Fruit fly (Drosophila melanogaster) whole organism, embryonic: ENCODE data around the gene RabX5.

ENCODE experiments used
- ATbp ChIP-seq: fragments of 200-800 bp; sonication (Bioruptor generic); optimal IDR thresholded peaks from 2 replicates; lab custom pipeline; 2017; ENCODE audit warnings: missing biosample characterization, mild to moderate bottlenecking, missing genetic modification characterization, missing genetic modification reagents
- Adf1 ChIP-seq: fragments of 200-800 bp; sonication (Bioruptor generic); IDR thresholded peaks from 2 replicates; pipeline ENCODE4 v1.3.6; 2022; ENCODE audit warnings: missing biosample characterization, missing genetic modification characterization
- CG10209 ChIP-seq: fragments of 200-800 bp; sonication (Bioruptor generic); optimal IDR thresholded peaks from 3 replicates; lab custom pipeline; 2017; ENCODE audit warnings: missing biosample characterization, mild to moderate bottlenecking, missing genetic modification characterization, missing genetic modification reagents
- CG10654 ChIP-seq: fragments of 200-800 bp; sonication (Bioruptor generic); optimal IDR thresholded peaks from 2 replicates; lab custom pipeline; 2016; ENCODE audit warnings: missing biosample characterization, missing genetic modification characterization
- CG10959 ChIP-seq: fragments of 200-800 bp; sonication (Bioruptor generic); IDR thresholded peaks from 2 replicates; pipeline ENCODE4 v1.3.6; 2022; ENCODE audit warnings: missing biosample characterization, missing genetic modification characterization
- CG11085 ChIP-seq: fragments of 200-800 bp; sonication (Bioruptor generic); IDR thresholded peaks from 2 replicates; pipeline ENCODE4 v1.3.6; 2022; ENCODE audit warnings: missing biosample characterization, missing genetic modification characterization
- CG11560 ChIP-seq: fragments of 200-800 bp; sonication (Bioruptor generic); IDR thresholded peaks from 3 replicates; pipeline ENCODE4 v1.3.6; 2022; ENCODE audit warnings: missing biosample characterization, missing genetic modification characterization
- CG12659 ChIP-seq: fragments of 200-800 bp; sonication (Bioruptor generic); optimal IDR thresholded peaks from 3 replicates; lab custom pipeline; 2017; ENCODE audit warnings: mild to moderate bottlenecking, missing biosample characterization, missing genetic modification reagents, missing genetic modification characterization
- CG14050 ChIP-seq: fragments of 200-800 bp; sonication (Bioruptor generic); IDR thresholded peaks from 3 replicates; pipeline ENCODE4 v1.3.6; 2022; ENCODE audit warnings: missing biosample characterization, missing genetic modification characterization
- CG14667 ChIP-seq: fragments of 200-800 bp; sonication (Bioruptor generic); IDR thresholded peaks from 2 replicates; pipeline ENCODE4 v1.3.6; 2022; ENCODE audit warnings: missing biosample characterization, missing genetic modification characterization
- CG14965 ChIP-seq: fragments of 200-800 bp; sonication (Bioruptor generic); optimal IDR thresholded peaks from 2 replicates; lab custom pipeline; 2016; ENCODE audit warnings: missing biosample characterization, missing genetic modification characterization, borderline replicate concordance
- CG16863 ChIP-seq: fragments of 200-800 bp; sonication (Bioruptor generic); optimal IDR thresholded peaks from 3 replicates; lab custom pipeline; 2016; ENCODE audit warnings: missing biosample characterization, missing genetic modification characterization
- CG17829 ChIP-seq: fragments of 200-800 bp; optimal IDR thresholded peaks from 2 replicates; lab custom pipeline; 2019; ENCODE audit warnings: missing biosample characterization, mild to moderate bottlenecking, missing genetic modification characterization, moderate library complexity
- CG17912 ChIP-seq: fragments of 200-800 bp; sonication (Bioruptor generic); optimal IDR thresholded peaks from 2 replicates; lab custom pipeline; 2018; ENCODE audit warnings: missing biosample characterization, mild to moderate bottlenecking, missing genetic modification characterization
- CG2199 ChIP-seq: fragments of 200-800 bp; sonication (Bioruptor generic); IDR thresholded peaks from 3 replicates; pipeline ENCODE4 v1.3.6; 2022; ENCODE audit warnings: missing biosample characterization, missing genetic modification characterization
- CG2875 ChIP-seq: fragments of 200-800 bp; sonication (Bioruptor generic); optimal IDR thresholded peaks from 2 replicates; lab custom pipeline; 2017; ENCODE audit warnings: missing biosample characterization, mild to moderate bottlenecking, missing genetic modification characterization, missing genetic modification reagents
- CG4282 ChIP-seq: fragments of 200-800 bp; sonication (Bioruptor generic); optimal IDR thresholded peaks from 2 replicates; lab custom pipeline; 2016; ENCODE audit warnings: missing biosample characterization, missing genetic modification characterization
- CG43689 ChIP-seq: fragments of 200-800 bp; sonication (Bioruptor generic); IDR thresholded peaks from 2 replicates; pipeline ENCODE4 v1.3.6; 2022; ENCODE audit warnings: missing biosample characterization, missing genetic modification characterization
- CG5953 ChIP-seq: fragments of 200-800 bp; sonication (Bioruptor generic); IDR thresholded peaks from 2 replicates; pipeline ENCODE4 v1.3.6; 2022; ENCODE audit warnings: missing biosample characterization, missing genetic modification characterization
- CG6765 ChIP-seq: fragments of 200-800 bp; sonication (Bioruptor generic); optimal IDR thresholded peaks from 3 replicates; lab custom pipeline; 2017; ENCODE audit warnings: missing biosample characterization, mild to moderate bottlenecking, missing genetic modification characterization
- CG7271 ChIP-seq: fragments of 200-800 bp; sonication (Bioruptor generic); optimal IDR thresholded peaks from 2 replicates; lab custom pipeline; 2018; ENCODE audit warnings: missing biosample characterization, mild to moderate bottlenecking, missing genetic modification characterization, moderate library complexity
- D19A ChIP-seq: fragments of 200-800 bp; optimal IDR thresholded peaks from 3 replicates; lab custom pipeline; 2019; ENCODE audit warnings: missing biosample characterization, mild to moderate bottlenecking, missing genetic modification characterization, moderate library complexity
- Dad ChIP-seq: fragments of 200-800 bp; sonication (Bioruptor generic); optimal IDR thresholded peaks from 3 replicates; lab custom pipeline; 2016; ENCODE audit warnings: missing biosample characterization, missing genetic modification characterization
- Dll ChIP-seq: fragments of 200-800 bp; sonication (Bioruptor generic); IDR thresholded peaks from 4 replicates; pipeline ENCODE4 v1.3.6; 2022; ENCODE audit warnings: missing biosample characterization, missing genetic modification characterization; ENCODE audit not compliant: partially characterized antibody
- Fer1 ChIP-seq: fragments of 200-800 bp; sonication (Bioruptor generic); optimal IDR thresholded peaks from 2 replicates; lab custom pipeline; 2017; ENCODE audit warnings: missing biosample characterization, mild to moderate bottlenecking, missing genetic modification characterization
- HLH4C ChIP-seq: fragments of 200-800 bp; sonication (Bioruptor generic); IDR thresholded peaks from 3 replicates; pipeline ENCODE4 v1.3.6; 2022; ENCODE audit warnings: missing biosample characterization, missing genetic modification characterization; ENCODE audit not compliant: partially characterized antibody
- Lhr ChIP-seq: fragments of 200-800 bp; sonication (Bioruptor generic); optimal IDR thresholded peaks from 3 replicates; lab custom pipeline; 2017; ENCODE audit warnings: mild to moderate bottlenecking, missing biosample characterization, missing genetic modification reagents, missing genetic modification characterization
- Oaz ChIP-seq: fragments of 200-800 bp; sonication (Bioruptor generic); IDR thresholded peaks from 2 replicates; pipeline ENCODE4 v1.3.6; 2022; ENCODE audit warnings: missing biosample characterization, missing genetic modification characterization
- al ChIP-seq: fragments of 200-800 bp; sonication (Bioruptor generic); IDR thresholded peaks from 2 replicates; pipeline ENCODE4 v1.3.6; 2022; ENCODE audit warnings: missing biosample characterization, missing genetic modification characterization
- ase ChIP-seq: fragments of 200-800 bp; sonication (Bioruptor generic); IDR thresholded peaks from 3 replicates; pipeline ENCODE4 v1.3.6; 2022; ENCODE audit warnings: missing biosample characterization, missing genetic modification characterization
- gcm ChIP-seq: fragments of 200-800 bp; sonication (Bioruptor generic); optimal IDR thresholded peaks from 2 replicates; lab custom pipeline; 2019; ENCODE audit warnings: missing biosample characterization, mild to moderate bottlenecking, missing genetic modification characterization, moderate library complexity
- grn ChIP-seq: fragments of 200-800 bp; sonication (Bioruptor generic); optimal IDR thresholded peaks from 3 replicates; lab custom pipeline; 2017; ENCODE audit warnings: missing biosample characterization, missing genetic modification characterization
- gro ChIP-seq: fragments of 200-800 bp; sonication (Bioruptor generic); optimal IDR thresholded peaks from 2 replicates; lab custom pipeline; 2016; ENCODE audit warnings: missing biosample characterization, missing genetic modification characterization
- lab ChIP-seq: fragments of 200-800 bp; sonication (Bioruptor generic); optimal IDR thresholded peaks from 3 replicates; lab custom pipeline; 2017; ENCODE audit warnings: missing biosample characterization, missing genetic modification characterization, mild to moderate bottlenecking, moderate library complexity, missing genetic modification reagents
- oc ChIP-seq: fragments of 200-800 bp; sonication (Bioruptor generic); optimal IDR thresholded peaks from 2 replicates; lab custom pipeline; 2018; ENCODE audit warnings: missing biosample characterization, mild to moderate bottlenecking, missing genetic modification characterization, moderate library complexity
- pan ChIP-seq, 4 experiments: fragments of >200 bp in 3 of 4; fragments of 200-800 bp in 1 of 4; sonication (Bioruptor generic) in 1 of 4; optimal IDR thresholded peaks in 3 of 4; IDR thresholded peaks in 1 of 4; 2 replicates each; pipeline versions ENCODE4 v1.3.6 to Lab custom; 2017 to 2022; ENCODE audit warnings: missing biosample characterization in 2 of 4, missing genetic modification characterization in 2 of 4, mixed read lengths in 1 of 4
- pnt ChIP-seq: fragments of 200-800 bp; sonication (Bioruptor generic); optimal IDR thresholded peaks from 3 replicates; lab custom pipeline; 2016; ENCODE audit warnings: missing biosample characterization, missing genetic modification characterization
- sd ChIP-seq: fragments of 200-800 bp; sonication (Bioruptor generic); optimal IDR thresholded peaks from 3 replicates; lab custom pipeline; 2018; ENCODE audit warnings: missing biosample characterization, mild to moderate bottlenecking, missing genetic modification characterization, moderate library complexity
- shn ChIP-seq: fragments of 200-800 bp; sonication (Bioruptor generic); optimal IDR thresholded peaks from 3 replicates; lab custom pipeline; 2016; ENCODE audit warnings: missing biosample characterization, missing genetic modification characterization
- tin ChIP-seq: fragments of 200-800 bp; sonication (Bioruptor generic); optimal IDR thresholded peaks from 3 replicates; lab custom pipeline; 2016; ENCODE audit warnings: missing biosample characterization, missing genetic modification characterization
- twi ChIP-seq: fragments of 200-800 bp; optimal IDR thresholded peaks from 2 replicates; lab custom pipeline; 2019; ENCODE audit warnings: missing biosample characterization, mild to moderate bottlenecking, missing genetic modification characterization, moderate library complexity
- wek ChIP-seq: fragments of 200-800 bp; sonication (Bioruptor generic); optimal IDR thresholded peaks from 3 replicates; lab custom pipeline; 2018; ENCODE audit warnings: missing biosample characterization, mild to moderate bottlenecking, missing genetic modification characterization, moderate library complexity

Gene RabX5

dm6 chr3L:1690727-1691413 is 21.0 kb upstream of the RabX5 start (continued):
- peak; percentile 68 for TF ChIP-seq lab (GFP tag; lab: Kevin White, UChicago)
- TF ChIP-seq Dad (GFP tag; lab: Kevin White, UChicago) = peak; percentile 27
- TF ChIP-seq CG10654 (GFP tag; lab: Kevin White, UChicago) = peak; percentile 17
- no peak for TF ChIP-seq twi
- TF ChIP-seq CG43689 = no peak
- no peak for TF ChIP-seq CG11085 (GFP tag; lab: Robert Waterston, UW)
- TF ChIP-seq CG10959 (GFP tag; lab: Robert Waterston, UW) = no peak
- peak; percentile 68 for TF ChIP-seq CG2875 (GFP tag; lab: Kevin White, UChicago)
- peak; percentile 7 for TF ChIP-seq pnt (GFP tag; lab: Kevin White, UChicago)
- TF ChIP-seq CG2199 (GFP tag; lab: Robert Waterston, UW) = no peak
- no peak for TF ChIP-seq gro (GFP tag; lab: Kevin White, UChicago)
- TF ChIP-seq HLH4C (GFP tag; lab: Robert Waterston, UW) = no peak
- no peak for TF ChIP-seq Fer1 (GFP tag; lab: Kevin White, UChicago)
- TF ChIP-seq CG6765 = peak; percentile 6
- TF ChIP-seq wek (GFP tag; lab: Kevin White, UChicago) = peak; percentile 71
- TF ChIP-seq Oaz (GFP tag; lab: Robert Waterston, UW) = no peak
- no peak for TF ChIP-seq CG4282 (GFP tag; lab: Kevin White, UChicago)
- TF ChIP-seq Dll = no peak
- no peak for TF ChIP-seq CG12659 (GFP tag; lab: Kevin White, UChicago)
- TF ChIP-seq Lhr (GFP tag; lab: Kevin White, UChicago) = no peak
- no peak for TF ChIP-seq CG14050 (GFP tag; lab: Robert Waterston, UW)
- peak; percentile 5 for TF ChIP-seq CG16863 (GFP tag; lab: Kevin White, UChicago)
- TF ChIP-seq gcm (GFP tag; lab: Kevin White, UChicago) = no peak
- peak; percentile 20 for TF ChIP-seq CG17829 (tag; lab: Kevin White, UChicago)
- TF ChIP-seq CG11560 (tag; lab: Robert Waterston, UW) = no peak
- TF ChIP-seq pan (optimal IDR thresholded peaks at IDR 0.05; lab: Kevin White, UChicago) = no peak
- TF ChIP-seq pan (GFP tag; optimal IDR thresholded peaks at IDR 0.05 in 1 of 2, IDR thresholded peaks at IDR 0.05 in 1 of 2) = no peak
- peak; percentile 54 for TF ChIP-seq tin (GFP tag; lab: Kevin White, UChicago)
- TF ChIP-seq Adf1 (GFP tag; lab: Robert Waterston, UW) = no peak
- peak; percentile 3 for TF ChIP-seq grn (GFP tag; lab: Kevin White, UChicago)
- TF ChIP-seq al (GFP tag; lab: Robert Waterston, UW) = no peak
- peak; percentile 9; the same call in 1 of the 2 replicates for TF ChIP-seq CG14667 (GFP tag; lab: Robert Waterston, UW)
- no peak for TF ChIP-seq sd (tag; lab: Kevin White, UChicago)
- TF ChIP-seq D19A (tag; lab: Kevin White, UChicago) = peak; percentile 8
- TF ChIP-seq ase (GFP tag; lab: Robert Waterston, UW) = peak; percentile 20; the same call in 1 of the 3 replicates
- TF ChIP-seq oc (tag; lab: Kevin White, UChicago) = no peak
- no peak for TF ChIP-seq CG17912
- TF ChIP-seq CG10209 (GFP tag; lab: Kevin White, UChicago) = peak; percentile 25
- peak; percentile 81 for TF ChIP-seq ATbp (GFP tag; lab: Kevin White, UChicago)
- peak; percentile 9 for TF ChIP-seq CG14965
- no peak for TF ChIP-seq CG5953 (GFP tag; lab: Robert Waterston, UW)
- TF ChIP-seq CG7271 (tag; lab: Kevin White, UChicago) = no peak
- no peak for TF ChIP-seq shn
- TF ChIP-seq, all 482 proteins: peak for 156
